Fruit fly (Drosophila melanogaster): Measurements from ENCODE around the gene Trf4-2.
A peak's percentile ranks its signal among the peaks of the same experiment; 100 is the strongest.

DNA sequence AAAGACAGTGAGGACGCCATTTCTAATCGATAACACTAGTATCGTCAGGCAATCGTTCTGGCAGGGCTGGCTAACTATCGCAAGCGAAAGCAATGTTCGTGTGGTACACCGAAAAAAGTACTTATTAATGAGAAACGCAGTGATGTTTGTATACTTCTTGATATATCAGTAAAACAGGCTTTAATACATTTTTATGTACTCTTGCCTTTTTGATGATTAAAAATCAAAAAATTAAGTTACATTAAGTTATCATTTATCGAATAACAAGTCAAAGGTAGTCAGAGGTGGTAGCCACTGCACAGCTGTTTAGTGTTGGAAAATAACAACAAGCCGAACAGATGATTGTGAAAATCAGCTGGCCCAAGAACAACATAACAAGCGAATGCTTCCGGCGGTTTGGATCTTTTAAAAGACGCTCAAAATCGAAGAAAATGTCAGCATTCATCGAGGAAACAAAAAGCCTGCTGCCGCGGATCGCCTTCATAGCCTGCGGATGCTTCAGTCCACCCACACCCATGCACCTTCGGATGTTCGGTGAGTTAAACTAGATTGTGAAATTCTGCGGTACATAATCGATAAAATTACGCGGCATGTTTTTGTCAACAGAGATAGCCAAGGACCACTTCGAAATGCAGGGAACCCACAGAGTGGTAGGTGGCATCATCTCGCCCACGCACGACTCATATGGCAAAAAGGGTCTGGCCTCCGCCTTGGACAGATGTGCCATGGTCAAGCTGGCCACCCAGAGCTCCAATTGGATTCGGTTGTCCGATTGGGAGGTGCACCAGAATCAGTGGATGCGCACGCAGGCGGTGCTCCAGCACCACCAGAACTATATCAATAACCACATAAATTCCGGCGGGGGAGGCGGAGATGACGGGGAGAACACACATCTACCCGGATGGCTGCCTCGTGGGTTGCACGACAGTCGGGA is 20.2 kb downstream of the Trf4-2 start, which contains the start of the genes ssh and Nmnat:
- TF ChIP-seq ttk (optimal IDR thresholded peaks at IDR 0.05): no peak
- no peak for TF ChIP-seq Myc (optimal IDR thresholded peaks at IDR 0.05)
- TF ChIP-seq Sin3A (optimal IDR thresholded peaks at IDR 0.05): no peak
- TF ChIP-seq psq (optimal IDR thresholded peaks at IDR 0.05): peak; percentile 44
